Fruit fly (Drosophila melanogaster): Measurements from ENCODE around the gene Uros1.

dm6 chrX:8881729-8882128 lies 18.3 kb downstream of the Uros1 start:
- TF ChIP-seq NC2β (GFP tag; optimal IDR thresholded peaks at IDR 0.05) (no peak), CG1529 (GFP tag; optimal IDR thresholded peaks at IDR 0.05) (no peak), CG6175 (GFP tag; IDR thresholded peaks at IDR 0.05) (no peak), Sin3A (optimal IDR thresholded peaks at IDR 0.05) (no peak), dati (GFP tag; IDR thresholded peaks at IDR 0.05) (no peak)

Measured in whole organism, embryonic.